Fruit fly (Drosophila melanogaster) whole organism, embryonic: ENCODE measurements around the gene SkpC.
A peak's percentile ranks its signal among the peaks of the same experiment; 100 is the strongest.

Source experiments
- Antp ChIP-seq: fragments of 200-800 bp; sonication (Bioruptor generic); optimal IDR thresholded peaks from 3 replicates; lab custom pipeline; 2016; ENCODE audit warnings: missing biosample characterization, missing genetic modification characterization
- Awh ChIP-seq: fragments of 200-800 bp; sonication (Bioruptor generic); IDR thresholded peaks from 2 replicates; pipeline ENCODE4, ENCODE4 v1.3.6; 2022; ENCODE audit warnings: missing biosample characterization, missing genetic modification characterization
- B-H2 ChIP-seq: fragments of 200-800 bp; sonication (Bioruptor generic); optimal IDR thresholded peaks from 2 replicates; lab custom pipeline; 2018; ENCODE audit warnings: missing biosample characterization, mild to moderate bottlenecking, missing genetic modification characterization
- CG10267 ChIP-seq: fragments of 200-800 bp; sonication (Bioruptor generic); optimal IDR thresholded peaks from 2 replicates; lab custom pipeline; 2018; ENCODE audit warnings: missing biosample characterization, mild to moderate bottlenecking, missing genetic modification characterization, moderate library complexity
- CG11504 ChIP-seq: fragments of 200-800 bp; sonication (Bioruptor generic); optimal IDR thresholded peaks from 3 replicates; lab custom pipeline; 2019; ENCODE audit warnings: missing biosample characterization, mild to moderate bottlenecking, missing genetic modification characterization, moderate library complexity
- CG14441 ChIP-seq: fragments of 200-800 bp; sonication (Bioruptor generic); IDR thresholded peaks from 2 replicates; pipeline ENCODE4 v1.3.6; 2022; ENCODE audit warnings: missing biosample characterization, missing genetic modification characterization
- CG15269 ChIP-seq: fragments of 200-800 bp; sonication (Bioruptor generic); optimal IDR thresholded peaks from 2 replicates; lab custom pipeline; 2018; ENCODE audit warnings: missing biosample characterization, mild to moderate bottlenecking, missing genetic modification characterization, moderate library complexity
- CG1603 ChIP-seq: fragments of 200-800 bp; sonication (Bioruptor generic); optimal IDR thresholded peaks from 2 replicates; lab custom pipeline; 2019; ENCODE audit warnings: missing biosample characterization, mild to moderate bottlenecking, missing genetic modification characterization, moderate library complexity
- CG17361 ChIP-seq: fragments of 200-800 bp; sonication (Bioruptor generic); IDR thresholded peaks from 3 replicates; pipeline ENCODE4 v1.3.6; 2022; ENCODE audit warnings: missing biosample characterization, missing genetic modification characterization
- CG18262 ChIP-seq: fragments of 200-800 bp; optimal IDR thresholded peaks from 3 replicates; lab custom pipeline; 2019; ENCODE audit warnings: missing biosample characterization, mild to moderate bottlenecking, missing genetic modification characterization, moderate library complexity
- CG31441 ChIP-seq: fragments of 200-800 bp; sonication (Bioruptor generic); IDR thresholded peaks from 2 replicates; pipeline ENCODE4 v1.3.6; 2022; ENCODE audit warnings: missing biosample characterization, missing genetic modification characterization
- CG3281 ChIP-seq: fragments of 200-800 bp; sonication (Bioruptor generic); optimal IDR thresholded peaks from 3 replicates; lab custom pipeline; 2017; ENCODE audit warnings: missing biosample characterization, mild to moderate bottlenecking, missing genetic modification characterization
- CG4328 ChIP-seq: fragments of 200-800 bp; sonication (Bioruptor generic); optimal IDR thresholded peaks from 3 replicates; lab custom pipeline; 2017; ENCODE audit warnings: missing biosample characterization, missing genetic modification reagents, missing genetic modification characterization
- CG4854 ChIP-seq: fragments of 200-800 bp; sonication (Bioruptor generic); optimal IDR thresholded peaks from 2 replicates; lab custom pipeline; 2016; ENCODE audit warnings: missing biosample characterization, missing genetic modification characterization, inconsistent platforms
- CG6813 ChIP-seq: fragments of 200-800 bp; sonication (Bioruptor generic); optimal IDR thresholded peaks from 2 replicates; lab custom pipeline; 2017; ENCODE audit warnings: missing biosample characterization, missing genetic modification characterization, mild to moderate bottlenecking, moderate library complexity, missing genetic modification reagents
- CG7839 ChIP-seq: fragments of 200-800 bp; sonication (Bioruptor generic); optimal IDR thresholded peaks from 3 replicates; lab custom pipeline; 2018; ENCODE audit warnings: missing biosample characterization, mild to moderate bottlenecking, missing genetic modification characterization, moderate library complexity
- CG7963 ChIP-seq: fragments of 200-800 bp; sonication (Bioruptor generic); IDR thresholded peaks from 3 replicates; pipeline ENCODE4 v1.3.6; 2022; ENCODE audit warnings: missing biosample characterization, missing genetic modification characterization; ENCODE audit not compliant: partially characterized antibody
- Chrac-16 ChIP-seq: fragments of 200-800 bp; sonication (Bioruptor generic); optimal IDR thresholded peaks from 3 replicates; lab custom pipeline; 2016; ENCODE audit warnings: missing biosample characterization, missing genetic modification characterization
- D ChIP-seq, 2 experiments: fragments of 200-800 bp in 1 of 2; fragments of >200 bp in 1 of 2; sonication (Bioruptor generic) in 1 of 2; optimal IDR thresholded peaks; 2 replicates in 1 of 2; 3 replicates in 1 of 2; lab custom pipeline; 2017; ENCODE audit warnings: mild to moderate bottlenecking in 1 of 2, missing biosample characterization in 1 of 2, missing genetic modification characterization in 1 of 2, missing genetic modification reagents in 1 of 2
- D19A ChIP-seq: fragments of 200-800 bp; optimal IDR thresholded peaks from 3 replicates; lab custom pipeline; 2019; ENCODE audit warnings: missing biosample characterization, mild to moderate bottlenecking, missing genetic modification characterization, moderate library complexity
- Elba2 ChIP-seq: fragments of 200-800 bp; sonication (Bioruptor generic); optimal IDR thresholded peaks from 3 replicates; lab custom pipeline; 2016; ENCODE audit warnings: missing biosample characterization, missing genetic modification characterization
- H2.0 ChIP-seq: fragments of 200-800 bp; sonication (Bioruptor generic); IDR thresholded peaks from 2 replicates; pipeline ENCODE4 v1.3.6; 2022; ENCODE audit warnings: missing biosample characterization, missing genetic modification characterization
- HmgZ ChIP-seq: fragments of 200-800 bp; sonication (Bioruptor generic); optimal IDR thresholded peaks from 2 replicates; lab custom pipeline; 2018; ENCODE audit warnings: missing biosample characterization, mild to moderate bottlenecking, missing genetic modification characterization
- Hr3 ChIP-seq: fragments of 200-800 bp; sonication (Bioruptor generic); optimal IDR thresholded peaks from 3 replicates; lab custom pipeline; 2016; ENCODE audit warnings: missing biosample characterization, missing genetic modification characterization
- Hr51 ChIP-seq, 2 experiments: fragments of 200-800 bp; sonication (Bioruptor generic); optimal IDR thresholded peaks; 2 replicates in 1 of 2; 3 replicates in 1 of 2; lab custom pipeline; 2016 to 2018; ENCODE audit warnings: missing biosample characterization in 2 of 2, missing genetic modification characterization in 2 of 2, mild to moderate bottlenecking in 1 of 2, moderate library complexity in 1 of 2
- Pdp1 ChIP-seq, 2 experiments: fragments of 200-800 bp; sonication (Bioruptor generic); optimal IDR thresholded peaks; 3 replicates each; lab custom pipeline; 2016; ENCODE audit warnings: missing biosample characterization in 2 of 2, missing genetic modification characterization in 2 of 2, mild to moderate bottlenecking in 1 of 2, moderate library complexity in 1 of 2
- Xrp1 ChIP-seq: fragments of 200-800 bp; sonication (Bioruptor generic); IDR thresholded peaks from 2 replicates; pipeline ENCODE4 v1.3.6; 2022; ENCODE audit warnings: missing biosample characterization, missing genetic modification characterization
- chif ChIP-seq, 2 experiments: fragments of 200-800 bp; sonication (Bioruptor generic); optimal IDR thresholded peaks; 3 replicates each; lab custom pipeline; 2016; ENCODE audit warnings: missing biosample characterization in 2 of 2, missing genetic modification characterization in 2 of 2
- ci ChIP-seq: fragments of 200-800 bp; sonication (Bioruptor generic); IDR thresholded peaks from 3 replicates; pipeline ENCODE4 v1.3.6; 2022; ENCODE audit warnings: missing biosample characterization, missing genetic modification characterization
- dmrt99B ChIP-seq: fragments of 200-800 bp; sonication (Bioruptor generic); optimal IDR thresholded peaks from 2 replicates; lab custom pipeline; 2018; ENCODE audit warnings: missing biosample characterization, mild to moderate bottlenecking, missing genetic modification characterization, moderate library complexity
- dysf ChIP-seq: fragments of 200-800 bp; sonication (Bioruptor generic); IDR thresholded peaks from 3 replicates; pipeline ENCODE4 v1.3.6; 2022; ENCODE audit warnings: missing biosample characterization, missing genetic modification characterization
- esg ChIP-seq: fragments of 200-800 bp; sonication (Bioruptor generic); conservative IDR thresholded peaks from 2 replicates; pipeline ENCODE4 v1.3.6; 2022; ENCODE audit warnings: missing biosample characterization, missing genetic modification characterization
- gem ChIP-seq: fragments of 200-800 bp; sonication (Bioruptor generic); optimal IDR thresholded peaks from 2 replicates; lab custom pipeline; 2019; ENCODE audit warnings: missing biosample characterization, mild to moderate bottlenecking, missing genetic modification characterization, moderate library complexity
- ken ChIP-seq: fragments of 200-800 bp; sonication (Bioruptor generic); IDR thresholded peaks from 3 replicates; pipeline ENCODE4 v1.3.6; 2022; ENCODE audit warnings: missing biosample characterization, missing genetic modification characterization
- lilli ChIP-seq: fragments of 200-800 bp; sonication (Bioruptor generic); optimal IDR thresholded peaks from 3 replicates; lab custom pipeline; 2016; ENCODE audit warnings: missing biosample characterization, missing genetic modification characterization
- lmd ChIP-seq: fragments of 200-800 bp; sonication (Bioruptor generic); IDR thresholded peaks from 2 replicates; pipeline ENCODE4 v1.3.6; 2022; ENCODE audit warnings: missing biosample characterization, missing genetic modification characterization
- lola ChIP-seq, 3 experiments: fragments of >200 bp in 2 of 3; fragments of 200-800 bp in 1 of 3; sonication (Bioruptor generic) in 1 of 3; optimal IDR thresholded peaks; 2 replicates each; lab custom pipeline; 2017 to 2019; ENCODE audit warnings: missing biosample characterization in 3 of 3, missing genetic modification characterization in 3 of 3, mild to moderate bottlenecking in 1 of 3, moderate library complexity in 1 of 3
- mam ChIP-seq: fragments of 200-800 bp; sonication (Bioruptor generic); optimal IDR thresholded peaks from 3 replicates; lab custom pipeline; 2016; ENCODE audit warnings: missing biosample characterization, missing genetic modification characterization
- p53 ChIP-seq: fragments of 200-800 bp; sonication (Bioruptor generic); optimal IDR thresholded peaks from 2 replicates; lab custom pipeline; 2016; ENCODE audit warnings: missing biosample characterization, missing genetic modification characterization
- prd ChIP-seq, 3 experiments: fragments of >200 bp in 2 of 3; fragments of 200-800 bp in 1 of 3; sonication (Bioruptor generic) in 1 of 3; optimal IDR thresholded peaks in 2 of 3; IDR thresholded peaks in 1 of 3; 2 replicates in 2 of 3; 3 replicates in 1 of 3; pipeline versions ENCODE4 v1.3.6 to Lab custom; 2017 to 2022; ENCODE audit warnings: missing biosample characterization in 1 of 3, missing genetic modification characterization in 1 of 3
- pum ChIP-seq: fragments of 200-800 bp; sonication (Bioruptor generic); optimal IDR thresholded peaks from 2 replicates; lab custom pipeline; 2016; ENCODE audit warnings: missing biosample characterization, missing genetic modification characterization
- sc ChIP-seq, 3 experiments: fragments of >200 bp in 2 of 3; fragments of 200-800 bp in 1 of 3; sonication (Bioruptor generic) in 1 of 3; optimal IDR thresholded peaks; 2 replicates in 2 of 3; 3 replicates in 1 of 3; lab custom pipeline; 2017; ENCODE audit warnings: mild to moderate bottlenecking in 1 of 3, missing biosample characterization in 1 of 3, missing genetic modification characterization in 1 of 3, missing genetic modification reagents in 1 of 3
- shn ChIP-seq: fragments of 200-800 bp; sonication (Bioruptor generic); optimal IDR thresholded peaks from 3 replicates; lab custom pipeline; 2016; ENCODE audit warnings: missing biosample characterization, missing genetic modification characterization
- sisA ChIP-seq: fragments of 200-800 bp; sonication (Bioruptor generic); IDR thresholded peaks from 2 replicates; pipeline ENCODE4 v1.3.6; 2022; ENCODE audit warnings: missing biosample characterization, missing genetic modification characterization
- unpg ChIP-seq: fragments of 200-800 bp; sonication (Bioruptor generic); optimal IDR thresholded peaks from 3 replicates; lab custom pipeline; 2018; ENCODE audit warnings: missing biosample characterization, mild to moderate bottlenecking, missing genetic modification characterization, moderate library complexity
- zen ChIP-seq: fragments of 200-800 bp; sonication (Bioruptor generic); optimal IDR thresholded peaks from 3 replicates; lab custom pipeline; 2018; ENCODE audit warnings: missing biosample characterization, mild to moderate bottlenecking, missing genetic modification characterization, moderate library complexity
- zfh1 ChIP-seq: fragments of 200-800 bp; sonication (Bioruptor generic); IDR thresholded peaks from 3 replicates; pipeline ENCODE4 v1.3.6; 2022; ENCODE audit warnings: missing biosample characterization, missing genetic modification characterization

The SkpC gene

DNA sequence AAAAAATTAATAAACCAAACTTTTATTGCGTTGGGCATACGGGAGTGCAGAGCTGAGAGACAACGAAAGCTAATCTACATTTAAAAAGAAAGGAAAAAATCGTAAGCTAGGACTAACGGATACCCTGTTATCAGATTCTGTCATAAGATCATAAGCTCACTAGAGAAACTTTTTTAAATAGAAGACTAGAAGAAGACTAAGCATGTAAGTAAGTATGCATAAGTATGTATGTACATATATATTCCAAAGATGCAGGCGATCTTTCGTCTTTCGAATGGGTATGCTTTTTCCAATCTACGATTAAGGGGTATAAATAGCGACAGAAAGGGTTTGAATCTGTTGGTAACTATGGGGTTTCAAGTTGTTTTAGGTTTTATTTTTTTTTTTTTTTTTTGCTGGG, 31.0 kb upstream of the SkpC start (continued):
- TF ChIP-seq CG14441 (GFP tag; lab: Robert Waterston, UW): 0 out of 2 replicates have a peak, but pooled peaks have one; percentile 18
- TF ChIP-seq lilli (GFP tag; lab: Kevin White, UChicago): peak; percentile 18
- peak; percentile 15 to 37 for TF ChIP-seq chif (GFP tag; optimal IDR thresholded peaks at IDR 0.05; lab: Kevin White, UChicago)
- TF ChIP-seq CG15269 (tag; lab: Kevin White, UChicago): peak; percentile 2
- TF ChIP-seq CG7963 (GFP tag; lab: Robert Waterston, UW): no peak
- TF ChIP-seq zfh1 (GFP tag; lab: Robert Waterston, UW): peak; percentile 38; the same call in 2 of the 3 replicates
- TF ChIP-seq shn (GFP tag; lab: Kevin White, UChicago): no peak
- peak; percentile 56 for TF ChIP-seq CG18262 (tag; lab: Kevin White, UChicago)
- peak; percentile 24 for TF ChIP-seq CG10267 (tag; lab: Kevin White, UChicago)
- no peak for TF ChIP-seq CG6813 (GFP tag; lab: Kevin White, UChicago)
- no peak for TF ChIP-seq D (optimal IDR thresholded peaks at IDR 0.05; lab: Kevin White, UChicago)
- peak; percentile 28 for TF ChIP-seq D (GFP tag; optimal IDR thresholded peaks at IDR 0.05; lab: Kevin White, UChicago)
- TF ChIP-seq B-H2: no peak
- peak; percentile 56 for TF ChIP-seq CG11504 (tag; lab: Kevin White, UChicago)
- no peak for TF ChIP-seq sc (optimal IDR thresholded peaks at IDR 0.05; lab: Kevin White, UChicago)
- peak; percentile 11 for TF ChIP-seq sc (GFP tag; optimal IDR thresholded peaks at IDR 0.05; lab: Kevin White, UChicago)
- peak; percentile 71 for TF ChIP-seq Xrp1 (GFP tag; lab: Robert Waterston, UW)
- peak in 1 of 3 experiments; percentile 39 for TF ChIP-seq lola (GFP tag; optimal IDR thresholded peaks at IDR 0.05; lab: Kevin White, UChicago)
- peak; percentile 19 for TF ChIP-seq Hr3 (GFP tag; lab: Kevin White, UChicago)
- TF ChIP-seq CG7839: peak; percentile 55
- no peak for TF ChIP-seq prd (optimal IDR thresholded peaks at IDR 0.05; lab: Kevin White, UChicago)
- peak; percentile 56; the same call in 2 of the 3 replicates for TF ChIP-seq prd (GFP tag; IDR thresholded peaks at IDR 0.05; lab: Robert Waterston, UW)
- peak; percentile 29; the same call in 1 of the 2 replicates for TF ChIP-seq H2.0
- TF ChIP-seq dysf (GFP tag; lab: Robert Waterston, UW): peak; percentile 26; the same call in 1 of the 3 replicates
- TF ChIP-seq p53 (GFP tag; lab: Kevin White, UChicago): no peak
- TF ChIP-seq CG1603 (tag; lab: Kevin White, UChicago): peak; percentile 39
- TF ChIP-seq Pdp1 (GFP tag; optimal IDR thresholded peaks at IDR 0.05; lab: Kevin White, UChicago): peak; percentile 1 to 13
- peak; percentile 27; the same call in 1 of the 2 replicates for TF ChIP-seq lmd (GFP tag; lab: Robert Waterston, UW)
- TF ChIP-seq gem (tag; lab: Kevin White, UChicago): peak; percentile 63
- peak; percentile 35 for TF ChIP-seq unpg (GFP tag; lab: Kevin White, UChicago)
- peak; percentile 55; the same call in 2 of the 3 replicates for TF ChIP-seq ci (GFP tag; lab: Robert Waterston, UW)
- TF ChIP-seq CG4854: no peak
- no peak; the same call in 2 of the 3 replicates for TF ChIP-seq ken (GFP tag; lab: Robert Waterston, UW)
- peak; percentile 48 for TF ChIP-seq CG31441
- TF ChIP-seq Elba2 (GFP tag; lab: Kevin White, UChicago): no peak
- TF ChIP-seq CG4328 (GFP tag; lab: Kevin White, UChicago): no peak
- peak; percentile 23 for TF ChIP-seq Chrac-16
- peak; percentile 21 for TF ChIP-seq pum (GFP tag; lab: Kevin White, UChicago)
- TF ChIP-seq Antp: peak; percentile 18
- 0 out of 3 replicates have a peak, but pooled peaks have one; percentile 31 for TF ChIP-seq CG17361 (GFP tag; lab: Robert Waterston, UW)
- TF ChIP-seq esg: peak; percentile 25; the same call in 1 of the 2 replicates
- peak; percentile 48 for TF ChIP-seq dmrt99B (tag; lab: Kevin White, UChicago)
- peak; percentile 29 for TF ChIP-seq mam (GFP tag; lab: Kevin White, UChicago)
- peak; percentile 23 for TF ChIP-seq zen
- peak in 1 of 2 experiments; percentile 30 for TF ChIP-seq Hr51 (GFP tag; optimal IDR thresholded peaks at IDR 0.05; lab: Kevin White, UChicago)
- TF ChIP-seq CG3281 (GFP tag; lab: Kevin White, UChicago): no peak
- TF ChIP-seq Awh (GFP tag; lab: Robert Waterston, UW): 0 out of 2 replicates have a peak, but pooled peaks have one; percentile 8
- peak; percentile 12 for TF ChIP-seq D19A (tag; lab: Kevin White, UChicago)
- peak; percentile 19; the same call in 1 of the 2 replicates for TF ChIP-seq sisA
- no peak for TF ChIP-seq HmgZ (tag; lab: Kevin White, UChicago)
